Worm (Caenorhabditis elegans) whole organism, early embryonic: ENCODE results near the gene wrt-7.

ENCODE experiments used
- F13C5.2 ChIP-seq: sonication (generic microtip); optimal IDR thresholded peaks from 2 replicates; lab custom pipeline; 2017; ENCODE audit warnings: mild to moderate bottlenecking, missing genetic modification characterization, inconsistent platforms, missing compliant biosample characterization
- ama-1 ChIP-seq: fragments of 150-350 bp; optimal IDR thresholded peaks from 2 replicates; lab custom pipeline; 2014
- tbx-37 ChIP-seq: fragments of 200-800 bp; sonication (Bioruptor generic); conservative IDR thresholded peaks from 2 replicates; pipeline ENCODE4 v1.3.6; 2022; ENCODE audit warnings: missing genetic modification reagents, missing genetic modification characterization, missing compliant biosample characterization

ce11 chrV:15377903-15378302, 40.6 kb upstream of the wrt-7 start, which contains the start of gene srh-122:
- TF ChIP-seq F13C5.2 (tag; lab: Kevin White, UChicago) (no peak), ama-1 (lab: Kevin White, UChicago) (no peak), tbx-37 (GFP tag; lab: Robert Waterston, UW) (no peak)
